Fruit fly (Drosophila melanogaster) whole organism, adult: ENCODE measurements around the gene Gclm.

Experiments
- CG12768 ChIP-seq: fragments of 200-800 bp; sonication (Bioruptor generic); optimal IDR thresholded peaks from 2 replicates; lab custom pipeline; 2017; ENCODE audit warnings: missing biosample characterization, missing genetic modification characterization, mild to moderate bottlenecking, moderate library complexity, missing genetic modification reagents
- CG1620 ChIP-seq: fragments of 200-800 bp; sonication (Bioruptor generic); optimal IDR thresholded peaks from 2 replicates; lab custom pipeline; 2016; ENCODE audit warnings: missing biosample characterization, missing genetic modification characterization
- CG33017 ChIP-seq: fragments of 200-800 bp; sonication (Bioruptor generic); optimal IDR thresholded peaks from 2 replicates; lab custom pipeline; 2018; ENCODE audit warnings: missing biosample characterization, mild to moderate bottlenecking, missing genetic modification characterization, moderate library complexity
- CG5204 ChIP-seq: fragments of 200-800 bp; sonication (Bioruptor generic); optimal IDR thresholded peaks from 2 replicates; lab custom pipeline; 2016; ENCODE audit warnings: missing biosample characterization, missing genetic modification characterization
- CG7101 ChIP-seq: fragments of 200-800 bp; sonication (Bioruptor generic); optimal IDR thresholded peaks from 2 replicates; lab custom pipeline; 2018; ENCODE audit warnings: missing biosample characterization, mild to moderate bottlenecking, missing genetic modification characterization, moderate library complexity
- Crg-1 ChIP-seq: fragments of 200-800 bp; sonication (Bioruptor generic); optimal IDR thresholded peaks from 2 replicates; lab custom pipeline; 2016; ENCODE audit warnings: missing biosample characterization, missing genetic modification characterization
- bab1 ChIP-seq: fragments of 200-800 bp; sonication (Bioruptor generic); optimal IDR thresholded peaks from 3 replicates; lab custom pipeline; 2019; ENCODE audit warnings: missing biosample characterization, mild to moderate bottlenecking, missing genetic modification characterization, moderate library complexity
- cic ChIP-seq: fragments of 200-800 bp; sonication (Bioruptor generic); optimal IDR thresholded peaks from 2 replicates; lab custom pipeline; 2017; ENCODE audit warnings: missing biosample characterization, mild to moderate bottlenecking, missing genetic modification characterization, moderate library complexity
- kay ChIP-seq: fragments of 200-800 bp; sonication (Bioruptor generic); peaks from one replicate; lab custom pipeline; 2016; ENCODE audit warnings: missing biosample characterization, missing genetic modification characterization, borderline replicate concordance
- ovo ChIP-seq: fragments of 200-800 bp; sonication (Bioruptor generic); optimal IDR thresholded peaks from 2 replicates; lab custom pipeline; 2016; ENCODE audit warnings: missing biosample characterization, missing genetic modification characterization

dm6 chr3R:22635684-22636566, 50.4 kb downstream of the Gclm start:
- no peak for TF ChIP-seq CG5204
- no peak for TF ChIP-seq CG33017 (tag; lab: Kevin White, UChicago)
- TF ChIP-seq kay (GFP tag; lab: Kevin White, UChicago) = no peak
- no peak for TF ChIP-seq bab1 (GFP tag; lab: Kevin White, UChicago)
- TF ChIP-seq CG1620 (GFP tag; lab: Kevin White, UChicago) = no peak
- no peak for TF ChIP-seq CG7101 (tag; lab: Kevin White, UChicago)
- peak; percentile 39 for TF ChIP-seq cic (GFP tag; lab: Kevin White, UChicago)
- no peak for TF ChIP-seq ovo (GFP tag; lab: Kevin White, UChicago)
- no peak for TF ChIP-seq CG12768 (GFP tag; lab: Kevin White, UChicago)
- TF ChIP-seq Crg-1 (GFP tag; lab: Kevin White, UChicago) = no peak
